Worm (Caenorhabditis elegans) whole organism, L3 larva: Measurements from ENCODE around the gene F17A2.16.
"Not testable (repeated sequence)": the region's sequence is repeated elsewhere in the genome, so short reads cannot be mapped to it uniquely, and the experiment has no call there.

Experiments
- ZK546.5 ChIP-seq: sonication (generic microtip); optimal IDR thresholded peaks from 2 replicates; lab custom pipeline; 2017; ENCODE audit warnings: missing biosample characterization, missing genetic modification characterization
- ama-1 ChIP-seq: fragments of 150-350 bp; optimal IDR thresholded peaks from 2 replicates; lab custom pipeline; 2018
- ceh-16 ChIP-seq: sonication (generic microtip); optimal IDR thresholded peaks from 2 replicates; lab custom pipeline; 2017; ENCODE audit warnings: missing biosample characterization, missing genetic modification characterization
- ceh-82 ChIP-seq: fragments of 150-350 bp; optimal IDR thresholded peaks from 2 replicates; lab custom pipeline; 2014; ENCODE audit warnings: missing biosample characterization, missing genetic modification characterization
- ceh-9 ChIP-seq: sonication (generic microtip); optimal IDR thresholded peaks from 2 replicates; lab custom pipeline; 2018; ENCODE audit warnings: missing biosample characterization, missing genetic modification characterization
- egl-27 ChIP-seq: sonication (generic microtip); optimal IDR thresholded peaks from 4 replicates; lab custom pipeline; 2017; ENCODE audit warnings: missing biosample characterization, missing genetic modification reagents, missing genetic modification characterization
- egl-5 ChIP-seq: fragments of 150-350 bp; optimal IDR thresholded peaks from 2 replicates; lab custom pipeline; 2017; ENCODE audit warnings: missing biosample characterization, missing genetic modification reagents, missing genetic modification characterization, inconsistent platforms
- elt-1 ChIP-seq: fragments of 150-350 bp; optimal IDR thresholded peaks from 2 replicates; lab custom pipeline; 2014; ENCODE audit warnings: missing biosample characterization, missing genetic modification characterization
- elt-2 ChIP-seq: sonication (generic microtip); optimal IDR thresholded peaks from 2 replicates; lab custom pipeline; 2016; ENCODE audit warnings: missing genetic modification reagents, mild to moderate bottlenecking, missing genetic modification characterization, missing compliant biosample characterization
- elt-3 ChIP-seq, 3 experiments: fragments of 150-350 bp in 1 of 3; sonication (generic microtip) in 2 of 3; optimal IDR thresholded peaks; 2 replicates in 2 of 3; 4 replicates in 1 of 3; lab custom pipeline; 2014 to 2017; ENCODE audit warnings: missing biosample characterization in 3 of 3, missing genetic modification characterization in 3 of 3
- eor-1 ChIP-seq, 2 experiments: fragments of 150-350 bp; optimal IDR thresholded peaks; 2 replicates each; lab custom pipeline; 2014 to 2018; ENCODE audit warnings: missing biosample characterization in 2 of 2, missing genetic modification characterization in 2 of 2
- fkh-10 ChIP-seq: sonication (generic microtip); optimal IDR thresholded peaks from 2 replicates; lab custom pipeline; 2017; ENCODE audit warnings: missing biosample characterization, missing genetic modification reagents, missing genetic modification characterization
- hmg-11 ChIP-seq: sonication (generic microtip); optimal IDR thresholded peaks from 2 replicates; lab custom pipeline; 2016; ENCODE audit warnings: missing genetic modification characterization, missing compliant biosample characterization
- lin-15B ChIP-seq: fragments of 150-350 bp; optimal IDR thresholded peaks from 2 replicates; lab custom pipeline; 2014; ENCODE audit warnings: missing biosample characterization, missing genetic modification characterization
- lin-39 ChIP-seq: fragments of 150-350 bp; optimal IDR thresholded peaks from 2 replicates; lab custom pipeline; 2018; ENCODE audit warnings: missing biosample characterization, missing genetic modification reagents, missing genetic modification characterization
- lsy-12 ChIP-seq: sonication (generic microtip); optimal IDR thresholded peaks from 2 replicates; lab custom pipeline; 2016; ENCODE audit warnings: mild to moderate bottlenecking, missing genetic modification characterization, missing compliant biosample characterization
- mdl-1 ChIP-seq: fragments of 150-350 bp; optimal IDR thresholded peaks from 2 replicates; lab custom pipeline; 2014; ENCODE audit warnings: missing biosample characterization, missing genetic modification characterization
- mml-1 ChIP-seq: fragments of 150-350 bp; sonication (generic microtip); optimal IDR thresholded peaks from 3 replicates; lab custom pipeline; 2014; ENCODE audit warnings: missing biosample characterization, missing genetic modification characterization
- nhr-23 ChIP-seq: fragments of 150-350 bp; optimal IDR thresholded peaks from 2 replicates; lab custom pipeline; 2014; ENCODE audit warnings: missing biosample characterization, missing genetic modification reagents, missing genetic modification characterization
- nhr-25 ChIP-seq: sonication (generic microtip); optimal IDR thresholded peaks from 2 replicates; lab custom pipeline; 2017; ENCODE audit warnings: missing biosample characterization, missing genetic modification characterization
- nhr-43 ChIP-seq: sonication (generic microtip); optimal IDR thresholded peaks from 2 replicates; lab custom pipeline; 2016; ENCODE audit warnings: mild to moderate bottlenecking, missing genetic modification characterization, missing compliant biosample characterization; ENCODE audit not compliant: poor library complexity, severe bottlenecking
- nhr-76 ChIP-seq: fragments of 150-350 bp; sonication (generic microtip); optimal IDR thresholded peaks from 5 replicates; lab custom pipeline; 2014; ENCODE audit warnings: missing biosample characterization, missing genetic modification characterization
- nhr-77 ChIP-seq: fragments of 150-350 bp; optimal IDR thresholded peaks from 2 replicates; lab custom pipeline; 2014; ENCODE audit warnings: missing biosample characterization, missing genetic modification characterization
- pha-4 ChIP-seq: fragments of 150-350 bp; optimal IDR thresholded peaks from 2 replicates; lab custom pipeline; 2014; ENCODE audit warnings: missing biosample characterization, missing genetic modification reagents, missing genetic modification characterization
- sea-2 ChIP-seq: fragments of 150-350 bp; sonication (generic microtip); optimal IDR thresholded peaks from 4 replicates; lab custom pipeline; 2014; ENCODE audit warnings: missing biosample characterization, missing genetic modification reagents, missing genetic modification characterization
- skn-1 ChIP-seq: fragments of 150-350 bp; optimal IDR thresholded peaks from 2 replicates; lab custom pipeline; 2014; ENCODE audit warnings: missing biosample characterization, missing genetic modification characterization
- zag-1 ChIP-seq: fragments of 150-350 bp; optimal IDR thresholded peaks from 2 replicates; lab custom pipeline; 2014; ENCODE audit warnings: missing biosample characterization, missing genetic modification characterization
- ztf-11 ChIP-seq: fragments of 150-350 bp; optimal IDR thresholded peaks from 2 replicates; lab custom pipeline; 2014; ENCODE audit warnings: missing biosample characterization, missing genetic modification characterization
- ztf-4 ChIP-seq: fragments of 150-350 bp; optimal IDR thresholded peaks from 2 replicates; lab custom pipeline; 2014; ENCODE audit warnings: missing biosample characterization, missing genetic modification characterization

F17A2.16 gene

DNA sequence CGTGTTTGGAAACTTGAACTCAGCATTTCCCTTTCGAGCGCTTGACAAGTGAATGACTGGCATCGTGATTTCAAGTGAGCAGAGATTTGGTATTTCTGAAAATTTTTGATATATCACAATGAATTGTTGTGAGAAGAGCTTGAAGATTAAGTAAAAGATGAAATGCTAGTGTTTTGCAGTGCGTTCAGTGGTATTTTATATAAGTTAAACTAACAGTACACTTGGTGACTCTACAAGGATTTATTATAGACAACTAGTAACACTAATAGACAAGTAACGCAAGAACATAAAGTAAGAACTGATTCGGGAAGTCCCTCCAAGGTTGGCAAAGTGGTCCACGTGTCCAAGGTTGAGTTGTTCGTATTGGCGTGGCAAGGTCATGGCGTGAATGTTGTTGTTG is 5.5 kb upstream of the F17A2.16 start, which contains the start of gene dot-1.3:
Gene dot-1.3, minus strand, starts transcription at position 101 of the 400 bp plus-strand sequence.
- not testable (repeated sequence) for TF ChIP-seq ceh-16; lin-39 (tag; lab: Kevin White, UChicago); ztf-4

DNA sequence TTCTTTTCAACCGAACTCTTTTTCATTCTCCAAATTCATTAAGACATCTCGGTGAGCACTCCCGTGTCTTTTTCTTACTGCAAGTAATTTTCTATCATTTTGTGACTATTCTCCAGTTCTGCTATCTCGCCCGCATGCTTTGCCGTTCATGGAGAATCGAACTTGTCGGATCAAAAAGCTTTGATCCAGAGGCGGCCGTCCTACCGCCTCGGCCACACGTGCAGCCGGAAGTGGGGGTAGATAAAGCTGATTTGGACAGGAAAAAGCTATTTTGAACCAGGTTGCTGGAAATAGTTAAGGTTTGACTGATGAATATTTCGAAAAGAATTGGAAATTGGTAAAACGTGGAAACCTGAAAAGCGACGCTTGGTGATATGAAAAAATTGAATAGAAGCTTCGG is 4.0 kb upstream of the F17A2.16 start:
- TF ChIP-seq fkh-10 (GFP tag; lab: Kevin White, UChicago) (no peak), ama-1 (lab: Kevin White, UChicago) (no peak), lin-39 (tag; lab: Kevin White, UChicago) (no peak), egl-27 (tag; lab: Kevin White, UChicago) (no peak)
- TF ChIP-seq, all 47 proteins: peak for 0

DNA sequence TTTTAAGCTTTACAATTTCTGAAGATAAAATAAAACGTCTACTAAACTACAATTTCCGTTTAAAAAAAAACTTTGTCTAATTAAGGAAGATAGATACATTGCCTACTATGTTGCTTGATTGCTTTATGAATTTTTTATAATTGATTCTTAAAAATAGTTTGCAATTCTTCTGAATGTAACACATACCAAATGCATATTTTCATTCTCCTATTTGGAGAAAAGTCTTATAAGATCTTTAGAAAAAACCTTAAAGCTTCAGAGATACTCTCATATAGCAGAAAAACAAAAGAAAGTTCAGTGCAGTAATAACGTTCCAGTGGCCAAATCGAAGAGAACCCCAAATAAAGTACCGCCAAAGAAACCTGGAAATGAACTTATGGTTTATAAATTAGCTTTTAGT is 1.7 kb upstream of the F17A2.16 start, which contains the start of gene phf-32:
Gene phf-32, plus strand, starts transcription at position 301 of the 400 bp plus-strand sequence.
- TF ChIP-seq sea-2 (GFP tag; lab: Kevin White, UChicago), result no peak
- TF ChIP-seq nhr-77 (tag; lab: Kevin White, UChicago), result no peak
- no peak for TF ChIP-seq skn-1 (tag; lab: Kevin White, UChicago)

- no peak for TF ChIP-seq ceh-16
- TF ChIP-seq lsy-12, result no peak
- TF ChIP-seq ZK546.5 (tag; lab: Kevin White, UChicago), result no peak
- TF ChIP-seq eor-1 (tag; optimal IDR thresholded peaks at IDR 0.05; lab: Kevin White, UChicago), result no peak
- no peak for TF ChIP-seq ceh-9 (tag; lab: Kevin White, UChicago)
- no peak for TF ChIP-seq mdl-1
- TF ChIP-seq elt-3 (tag; optimal IDR thresholded peaks at IDR 0.05; lab: Kevin White, UChicago), result no peak
- TF ChIP-seq nhr-25, result no peak
Observed at ce11 chrX:12313779-12314178, 5.5 kb downstream of the F17A2.16 start.

ce11 chrX:12314395-12314794 is 6.1 kb downstream of the F17A2.16 start:
- TF ChIP-seq ceh-82 (tag; lab: Kevin White, UChicago) (no peak), mml-1 (tag; lab: Kevin White, UChicago) (no peak), eor-1 (tag; optimal IDR thresholded peaks at IDR 0.05; lab: Kevin White, UChicago) (no peak), ztf-4 (no peak)
- TF ChIP-seq, all 47 proteins: peak for 0

DNA sequence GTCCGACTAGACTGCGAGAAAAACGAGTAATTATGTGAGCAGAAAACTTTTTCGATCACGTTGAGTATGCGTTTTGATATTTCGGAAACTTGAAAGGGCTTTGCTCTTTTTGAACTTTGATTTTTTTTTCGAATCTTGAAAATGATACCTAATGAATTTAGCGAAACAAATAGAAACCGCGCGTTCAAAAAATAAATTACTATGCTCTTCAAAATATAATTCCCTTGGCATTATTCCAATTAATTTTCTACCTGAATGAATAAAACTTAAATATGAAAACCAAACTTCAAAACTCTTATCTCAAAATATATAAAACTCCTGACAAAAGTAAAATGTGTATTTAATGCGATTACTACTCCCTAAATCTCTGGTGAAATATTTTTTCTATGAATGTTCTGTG is 7.0 kb downstream of the F17A2.16 start, which contains the start of gene xtr-2:
Gene xtr-2, plus strand, starts transcription at position 301 of the 400 bp plus-strand sequence.
- no peak for TF ChIP-seq pha-4 (tag; lab: Kevin White, UChicago)
- no peak for TF ChIP-seq nhr-23
- TF ChIP-seq nhr-77 (tag; lab: Kevin White, UChicago), result no peak
- no peak for TF ChIP-seq fkh-10 (GFP tag; lab: Kevin White, UChicago)

DNA sequence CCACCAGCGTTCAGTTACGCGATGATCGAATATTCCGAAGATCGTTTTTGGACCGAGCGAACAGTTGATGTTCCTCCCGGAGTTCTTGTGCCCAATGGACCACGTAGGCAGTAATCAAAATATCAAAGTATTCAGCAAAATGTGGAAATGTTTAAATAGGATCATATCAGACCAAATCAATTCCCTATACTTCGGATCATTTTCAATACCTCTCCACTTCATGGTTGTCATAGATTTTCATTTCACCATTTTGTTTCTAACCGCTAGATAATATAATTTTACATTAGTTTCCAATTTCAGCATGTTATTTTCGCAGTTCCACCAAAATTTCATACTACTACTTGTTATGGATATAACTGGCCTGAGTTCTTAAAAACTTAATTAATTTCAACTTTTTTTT is 9.3 kb downstream of the F17A2.16 start:
- TF ChIP-seq nhr-76 (tag; lab: Kevin White, UChicago) (no peak), ceh-82 (tag; lab: Kevin White, UChicago) (no peak), mdl-1 (no peak), ztf-11 (no peak), lin-15B (tag; lab: Kevin White, UChicago) (no peak), ama-1 (lab: Kevin White, UChicago) (no peak), mml-1 (tag; lab: Kevin White, UChicago) (no peak), ceh-16 (no peak), pha-4 (tag; lab: Kevin White, UChicago) (no peak), nhr-77 (tag; lab: Kevin White, UChicago) (no peak), skn-1 (tag; lab: Kevin White, UChicago) (no peak), nhr-23 (no peak), elt-2 (no peak)

DNA sequence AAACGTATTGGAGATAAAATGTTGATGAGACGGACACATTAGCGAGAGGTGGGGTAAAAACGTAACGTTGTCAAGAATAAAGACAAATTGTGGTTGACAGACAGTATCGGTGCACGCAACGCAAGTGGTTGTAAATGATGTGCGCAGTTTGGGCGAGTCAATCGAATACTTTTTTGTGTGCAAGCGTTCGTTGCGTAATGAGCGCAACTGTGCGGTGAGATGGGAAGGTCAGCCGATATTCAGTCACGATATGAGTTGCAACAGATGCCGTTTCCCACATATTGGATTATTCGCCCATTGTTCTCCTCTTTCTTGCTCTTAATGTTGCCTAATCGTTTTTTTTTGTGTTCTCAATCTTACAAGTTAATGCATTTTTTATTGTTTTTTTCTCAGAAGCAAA is 12.5 kb downstream of the F17A2.16 start, which contains the start of gene ceh-40:
Gene ceh-40, minus strand, starts transcription at position 41 of the 400 bp plus-strand sequence.
- TF ChIP-seq fkh-10 (GFP tag; lab: Kevin White, UChicago) (no peak), ZK546.5 (tag; lab: Kevin White, UChicago) (no peak)

- TF ChIP-seq nhr-43 (tag; lab: Kevin White, UChicago), result no peak
- TF ChIP-seq egl-27 (tag; lab: Kevin White, UChicago), result no peak
- no peak for TF ChIP-seq hmg-11 (tag; lab: Kevin White, UChicago)
- TF ChIP-seq elt-1 (tag; lab: Kevin White, UChicago), result no peak
- no peak for TF ChIP-seq lsy-12
- no peak for TF ChIP-seq mml-1 (tag; lab: Kevin White, UChicago)
- no peak for TF ChIP-seq lin-39 (tag; lab: Kevin White, UChicago)
- TF ChIP-seq zag-1 (tag; lab: Kevin White, UChicago), result no peak
- no peak for TF ChIP-seq egl-5 (tag; lab: Kevin White, UChicago)
Observed at ce11 chrX:12321357-12321756, 13.1 kb downstream of the F17A2.16 start, which contains the start of gene F17A2.13. Gene F17A2.13 (plus strand): TSS chrX:12321657.
